Worm (Caenorhabditis elegans) whole organism, L3 larva: Measurements from ENCODE around the gene clec-72.
A peak's percentile ranks its signal among the peaks of the same experiment; 100 is the strongest.

Source experiments
- R02D3.7 ChIP-seq: fragments of 150-350 bp; optimal IDR thresholded peaks from 2 replicates; lab custom pipeline; 2014; ENCODE audit warnings: missing biosample characterization, missing genetic modification characterization
- ZK546.5 ChIP-seq: sonication (generic microtip); optimal IDR thresholded peaks from 2 replicates; lab custom pipeline; 2017; ENCODE audit warnings: missing biosample characterization, missing genetic modification characterization
- aly-2 ChIP-seq: fragments of 150-350 bp; optimal IDR thresholded peaks from 2 replicates; lab custom pipeline; 2014; ENCODE audit warnings: missing biosample characterization, missing genetic modification characterization
- ama-1 ChIP-seq: fragments of 150-350 bp; optimal IDR thresholded peaks from 2 replicates; lab custom pipeline; 2018
- ceh-28 ChIP-seq: fragments of 150-350 bp; optimal IDR thresholded peaks from 2 replicates; lab custom pipeline; 2014; ENCODE audit warnings: missing biosample characterization, missing genetic modification reagents, missing genetic modification characterization
- ceh-82 ChIP-seq: fragments of 150-350 bp; optimal IDR thresholded peaks from 2 replicates; lab custom pipeline; 2014; ENCODE audit warnings: missing biosample characterization, missing genetic modification characterization
- ceh-9 ChIP-seq: sonication (generic microtip); optimal IDR thresholded peaks from 2 replicates; lab custom pipeline; 2018; ENCODE audit warnings: missing biosample characterization, missing genetic modification characterization
- daf-12 ChIP-seq: fragments of 150-350 bp; optimal IDR thresholded peaks from 2 replicates; lab custom pipeline; 2014; ENCODE audit warnings: missing biosample characterization, missing genetic modification reagents, missing genetic modification characterization
- egl-5 ChIP-seq: fragments of 150-350 bp; optimal IDR thresholded peaks from 2 replicates; lab custom pipeline; 2017; ENCODE audit warnings: missing biosample characterization, missing genetic modification reagents, missing genetic modification characterization, inconsistent platforms
- elt-2 ChIP-seq: sonication (generic microtip); optimal IDR thresholded peaks from 2 replicates; lab custom pipeline; 2016; ENCODE audit warnings: missing genetic modification reagents, mild to moderate bottlenecking, missing genetic modification characterization, missing compliant biosample characterization
- elt-3 ChIP-seq, 3 experiments: fragments of 150-350 bp in 1 of 3; sonication (generic microtip) in 2 of 3; optimal IDR thresholded peaks; 2 replicates in 2 of 3; 4 replicates in 1 of 3; lab custom pipeline; 2014 to 2017; ENCODE audit warnings: missing biosample characterization in 3 of 3, missing genetic modification characterization in 3 of 3
- fkh-10 ChIP-seq: sonication (generic microtip); optimal IDR thresholded peaks from 2 replicates; lab custom pipeline; 2017; ENCODE audit warnings: missing biosample characterization, missing genetic modification reagents, missing genetic modification characterization
- fos-1 ChIP-seq: fragments of 150-350 bp; optimal IDR thresholded peaks from 2 replicates; lab custom pipeline; 2014; ENCODE audit warnings: missing biosample characterization, missing genetic modification characterization
- jun-1 ChIP-seq: fragments of 150-350 bp; optimal IDR thresholded peaks from 2 replicates; lab custom pipeline; 2014; ENCODE audit warnings: missing biosample characterization, missing genetic modification reagents, missing genetic modification characterization
- lin-39 ChIP-seq: fragments of 150-350 bp; optimal IDR thresholded peaks from 2 replicates; lab custom pipeline; 2018; ENCODE audit warnings: missing biosample characterization, missing genetic modification reagents, missing genetic modification characterization
- nfya-1 ChIP-seq: sonication (generic microtip); optimal IDR thresholded peaks from 2 replicates; lab custom pipeline; 2017; ENCODE audit warnings: missing genetic modification characterization, mild to moderate bottlenecking, missing compliant biosample characterization, antibody characterized with exemption, moderate library complexity; ENCODE audit not compliant: insufficient read depth
- nhr-11 ChIP-seq: fragments of 150-350 bp; optimal IDR thresholded peaks from 2 replicates; lab custom pipeline; 2014; ENCODE audit warnings: missing biosample characterization, missing genetic modification characterization
- nhr-12 ChIP-seq: fragments of 150-350 bp; optimal IDR thresholded peaks from 2 replicates; lab custom pipeline; 2014; ENCODE audit warnings: missing biosample characterization, missing genetic modification characterization
- nhr-23 ChIP-seq: fragments of 150-350 bp; optimal IDR thresholded peaks from 2 replicates; lab custom pipeline; 2014; ENCODE audit warnings: missing biosample characterization, missing genetic modification reagents, missing genetic modification characterization
- nhr-25 ChIP-seq: sonication (generic microtip); optimal IDR thresholded peaks from 2 replicates; lab custom pipeline; 2017; ENCODE audit warnings: missing biosample characterization, missing genetic modification characterization
- nhr-28 ChIP-seq: fragments of 150-350 bp; optimal IDR thresholded peaks from 2 replicates; lab custom pipeline; 2014; ENCODE audit warnings: missing biosample characterization, missing genetic modification characterization
- nhr-67 ChIP-seq: fragments of 150-350 bp; optimal IDR thresholded peaks from 2 replicates; lab custom pipeline; 2014; ENCODE audit warnings: missing biosample characterization, missing genetic modification characterization
- nhr-77 ChIP-seq: fragments of 150-350 bp; optimal IDR thresholded peaks from 2 replicates; lab custom pipeline; 2014; ENCODE audit warnings: missing biosample characterization, missing genetic modification characterization
- pha-4 ChIP-seq: fragments of 150-350 bp; optimal IDR thresholded peaks from 2 replicates; lab custom pipeline; 2014; ENCODE audit warnings: missing biosample characterization, missing genetic modification reagents, missing genetic modification characterization
- pqm-1 ChIP-seq: fragments of 150-350 bp; optimal IDR thresholded peaks from 2 replicates; lab custom pipeline; 2017; ENCODE audit warnings: missing biosample characterization, missing genetic modification characterization, inconsistent platforms
- skn-1 ChIP-seq: fragments of 150-350 bp; optimal IDR thresholded peaks from 2 replicates; lab custom pipeline; 2014; ENCODE audit warnings: missing biosample characterization, missing genetic modification characterization
- snpc-4 ChIP-seq: fragments of 150-350 bp; optimal IDR thresholded peaks from 2 replicates; lab custom pipeline; 2014; ENCODE audit warnings: missing biosample characterization, missing genetic modification characterization
- tbx-2 ChIP-seq: sonication (generic microtip); optimal IDR thresholded peaks from 2 replicates; lab custom pipeline; 2016; ENCODE audit warnings: mild to moderate bottlenecking, missing genetic modification characterization, missing compliant biosample characterization
- unc-39 ChIP-seq: sonication (generic microtip); optimal IDR thresholded peaks from 4 replicates; lab custom pipeline; 2017; ENCODE audit warnings: missing biosample characterization, missing genetic modification characterization
- unc-62 ChIP-seq: fragments of 150-350 bp; sonication (generic microtip); optimal IDR thresholded peaks from 4 replicates; lab custom pipeline; 2014; ENCODE audit warnings: missing biosample characterization, missing genetic modification reagents, missing genetic modification characterization
- zag-1 ChIP-seq: fragments of 150-350 bp; optimal IDR thresholded peaks from 2 replicates; lab custom pipeline; 2014; ENCODE audit warnings: missing biosample characterization, missing genetic modification characterization
- ztf-11 ChIP-seq: fragments of 150-350 bp; optimal IDR thresholded peaks from 2 replicates; lab custom pipeline; 2014; ENCODE audit warnings: missing biosample characterization, missing genetic modification characterization
- ztf-4 ChIP-seq: fragments of 150-350 bp; optimal IDR thresholded peaks from 2 replicates; lab custom pipeline; 2014; ENCODE audit warnings: missing biosample characterization, missing genetic modification characterization

Gene clec-72

ce11 chrIV:3943003-3943402 is 1.6 kb upstream of the clec-72 start, which contains the start of gene Y46C8AL.11:
Gene Y46C8AL.11 (plus strand): TSS chrIV:3943303.
- TF ChIP-seq jun-1 (tag; lab: Kevin White, UChicago): no peak
- TF ChIP-seq fos-1 (tag; lab: Kevin White, UChicago): no peak
- TF ChIP-seq nhr-25 (tag; lab: Kevin White, UChicago): no peak
- TF ChIP-seq nhr-67 (tag; lab: Kevin White, UChicago): no peak
- TF ChIP-seq nfya-1 (tag; lab: Kevin White, UChicago): no peak
- no peak for TF ChIP-seq nhr-11
- TF ChIP-seq ZK546.5 (tag; lab: Kevin White, UChicago): no peak
- TF ChIP-seq daf-12: no peak
- no peak for TF ChIP-seq tbx-2 (tag; lab: Kevin White, UChicago)
- no peak for TF ChIP-seq zag-1
- TF ChIP-seq ceh-9 (tag; lab: Kevin White, UChicago): no peak
- TF ChIP-seq ceh-28 (tag; lab: Kevin White, UChicago): no peak
- TF ChIP-seq, all 47 proteins: peak for 0

- TF ChIP-seq R02D3.7 (tag; lab: Kevin White, UChicago) (no peak), skn-1 (tag; lab: Kevin White, UChicago) (no peak), lin-39 (tag; lab: Kevin White, UChicago) (no peak), aly-2 (tag; lab: Kevin White, UChicago) (no peak), daf-12 (no peak), nhr-77 (tag; lab: Kevin White, UChicago) (no peak), nhr-25 (tag; lab: Kevin White, UChicago) (no peak), zag-1 (no peak)
These were observed 11.5 kb downstream of the clec-72 start, which contains the start of gene clec-73 for ce11 chrIV:3956095-3956494. Gene clec-73 (minus strand): TSS chrIV:3956195.

DNA sequence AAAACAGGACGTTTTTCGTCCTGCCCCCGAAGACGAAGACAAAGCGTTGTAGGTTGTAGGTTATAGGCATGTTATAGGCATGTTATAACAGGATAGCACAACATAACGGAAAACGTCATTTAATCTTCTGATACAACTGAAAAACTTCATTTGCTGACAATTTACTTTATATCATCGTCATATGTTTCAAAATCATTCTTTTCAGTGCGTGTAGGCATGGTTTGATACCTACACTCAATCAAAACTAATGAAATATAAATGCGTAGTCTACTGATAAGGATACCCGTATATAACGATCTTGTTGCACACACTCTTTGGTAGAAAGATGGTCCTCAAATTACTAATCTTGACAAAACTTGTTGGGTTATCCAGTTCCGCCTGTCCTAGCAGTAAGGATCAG is 12.1 kb downstream of the clec-72 start, which contains the start of gene clec-74:
clec-74 (plus strand) TSS at position 301 of the 400 bp plus-strand sequence.
- TF ChIP-seq unc-39 (tag; lab: Kevin White, UChicago): no peak
- TF ChIP-seq zag-1: no peak
- TF ChIP-seq unc-62 (GFP tag; lab: Kevin White, UChicago): no peak
- TF ChIP-seq ztf-4 (tag; lab: Kevin White, UChicago): no peak
- no peak for TF ChIP-seq egl-5 (tag; lab: Kevin White, UChicago)

DNA sequence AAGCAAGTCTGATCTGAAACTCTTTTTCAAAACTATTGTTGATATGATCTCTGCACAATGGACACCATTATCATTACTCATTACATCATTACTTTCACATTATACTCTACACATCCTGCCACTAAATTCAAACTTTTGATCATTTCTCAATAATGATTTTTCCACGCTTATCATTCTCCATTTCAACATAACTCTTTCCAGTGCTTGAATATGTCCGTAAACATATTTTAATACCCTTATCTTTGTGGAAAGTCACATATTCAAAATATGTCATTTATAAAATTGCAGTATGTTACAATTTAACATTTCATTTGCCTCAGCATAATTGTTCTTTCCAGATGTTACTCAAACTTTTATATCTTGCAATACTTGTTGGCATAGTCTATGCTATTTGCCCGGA is 15.8 kb downstream of the clec-72 start, which contains the start of gene clec-75:
clec-75 (plus strand) TSS at position 339 of the 400 bp plus-strand sequence.
- TF ChIP-seq ztf-11 (tag; lab: Kevin White, UChicago) (no peak), jun-1 (tag; lab: Kevin White, UChicago) (peak; percentile 20), ama-1 (lab: Kevin White, UChicago) (no peak), fos-1 (tag; lab: Kevin White, UChicago) (no peak), nhr-28 (tag; lab: Kevin White, UChicago) (no peak), elt-2 (tag; lab: Kevin White, UChicago) (peak; percentile 63), elt-3 (tag; optimal IDR thresholded peaks at IDR 0.05; lab: Kevin White, UChicago) (no peak), pqm-1 (tag; lab: Kevin White, UChicago) (peak; percentile 42), nhr-25 (tag; lab: Kevin White, UChicago) (no peak)
- TF ChIP-seq, all 47 proteins: peak for 3

ce11 chrIV:3962584-3962983 is 18.0 kb downstream of the clec-72 start, which contains the start of gene Y46C8AM.1:
Gene Y46C8AM.1 (plus strand): TSS chrIV:3962884.
- TF ChIP-seq nhr-23 (tag; lab: Kevin White, UChicago) (no peak), snpc-4 (no peak), elt-3 (tag; optimal IDR thresholded peaks at IDR 0.05; lab: Kevin White, UChicago) (no peak), fkh-10 (GFP tag; lab: Kevin White, UChicago) (no peak)

ce11 chrIV:3963498-3963897 is 18.9 kb downstream of the clec-72 start:
- no peak for TF ChIP-seq fkh-10 (GFP tag; lab: Kevin White, UChicago)
- no peak for TF ChIP-seq ztf-4 (tag; lab: Kevin White, UChicago)
- peak; percentile 72 for TF ChIP-seq elt-2 (tag; lab: Kevin White, UChicago)
- no peak for TF ChIP-seq R02D3.7 (tag; lab: Kevin White, UChicago)
- TF ChIP-seq ceh-82 (tag; lab: Kevin White, UChicago): no peak
- TF ChIP-seq nhr-12 (tag; lab: Kevin White, UChicago): no peak
- no peak for TF ChIP-seq skn-1 (tag; lab: Kevin White, UChicago)
- TF ChIP-seq pha-4 (tag; lab: Kevin White, UChicago): no peak
